Worm (Caenorhabditis elegans) whole organism, L3 larva: ENCODE measurements around the gene C17H12.2.

Experiments
- R02D3.7 ChIP-seq: fragments of 150-350 bp; optimal IDR thresholded peaks from 2 replicates; lab custom pipeline; 2014; ENCODE audit warnings: missing biosample characterization, missing genetic modification characterization
- ZK546.5 ChIP-seq: sonication (generic microtip); optimal IDR thresholded peaks from 2 replicates; lab custom pipeline; 2017; ENCODE audit warnings: missing biosample characterization, missing genetic modification characterization
- aly-2 ChIP-seq: fragments of 150-350 bp; optimal IDR thresholded peaks from 2 replicates; lab custom pipeline; 2014; ENCODE audit warnings: missing biosample characterization, missing genetic modification characterization
- ceh-16 ChIP-seq: sonication (generic microtip); optimal IDR thresholded peaks from 2 replicates; lab custom pipeline; 2017; ENCODE audit warnings: missing biosample characterization, missing genetic modification characterization
- ceh-28 ChIP-seq: fragments of 150-350 bp; optimal IDR thresholded peaks from 2 replicates; lab custom pipeline; 2014; ENCODE audit warnings: missing biosample characterization, missing genetic modification reagents, missing genetic modification characterization
- ceh-82 ChIP-seq: fragments of 150-350 bp; optimal IDR thresholded peaks from 2 replicates; lab custom pipeline; 2014; ENCODE audit warnings: missing biosample characterization, missing genetic modification characterization
- ceh-9 ChIP-seq: sonication (generic microtip); optimal IDR thresholded peaks from 2 replicates; lab custom pipeline; 2018; ENCODE audit warnings: missing biosample characterization, missing genetic modification characterization
- daf-12 ChIP-seq: fragments of 150-350 bp; optimal IDR thresholded peaks from 2 replicates; lab custom pipeline; 2014; ENCODE audit warnings: missing biosample characterization, missing genetic modification reagents, missing genetic modification characterization
- egl-5 ChIP-seq: fragments of 150-350 bp; optimal IDR thresholded peaks from 2 replicates; lab custom pipeline; 2017; ENCODE audit warnings: missing biosample characterization, missing genetic modification reagents, missing genetic modification characterization, inconsistent platforms
- elt-2 ChIP-seq: sonication (generic microtip); optimal IDR thresholded peaks from 2 replicates; lab custom pipeline; 2016; ENCODE audit warnings: missing genetic modification reagents, mild to moderate bottlenecking, missing genetic modification characterization, missing compliant biosample characterization
- elt-3 ChIP-seq, 3 experiments: fragments of 150-350 bp in 1 of 3; sonication (generic microtip) in 2 of 3; optimal IDR thresholded peaks; 2 replicates in 2 of 3; 4 replicates in 1 of 3; lab custom pipeline; 2014 to 2017; ENCODE audit warnings: missing biosample characterization in 3 of 3, missing genetic modification characterization in 3 of 3
- eor-1 ChIP-seq, 2 experiments: fragments of 150-350 bp; optimal IDR thresholded peaks; 2 replicates each; lab custom pipeline; 2014 to 2018; ENCODE audit warnings: missing biosample characterization in 2 of 2, missing genetic modification characterization in 2 of 2
- fkh-10 ChIP-seq: sonication (generic microtip); optimal IDR thresholded peaks from 2 replicates; lab custom pipeline; 2017; ENCODE audit warnings: missing biosample characterization, missing genetic modification reagents, missing genetic modification characterization
- fkh-2 ChIP-seq: fragments of 150-350 bp; optimal IDR thresholded peaks from 2 replicates; lab custom pipeline; 2014; ENCODE audit warnings: missing biosample characterization, missing genetic modification reagents, missing genetic modification characterization
- fos-1 ChIP-seq: fragments of 150-350 bp; optimal IDR thresholded peaks from 2 replicates; lab custom pipeline; 2014; ENCODE audit warnings: missing biosample characterization, missing genetic modification characterization
- hmg-11 ChIP-seq: sonication (generic microtip); optimal IDR thresholded peaks from 2 replicates; lab custom pipeline; 2016; ENCODE audit warnings: missing genetic modification characterization, missing compliant biosample characterization
- jun-1 ChIP-seq: fragments of 150-350 bp; optimal IDR thresholded peaks from 2 replicates; lab custom pipeline; 2014; ENCODE audit warnings: missing biosample characterization, missing genetic modification reagents, missing genetic modification characterization
- lin-15B ChIP-seq: fragments of 150-350 bp; optimal IDR thresholded peaks from 2 replicates; lab custom pipeline; 2014; ENCODE audit warnings: missing biosample characterization, missing genetic modification characterization
- lin-39 ChIP-seq: fragments of 150-350 bp; optimal IDR thresholded peaks from 2 replicates; lab custom pipeline; 2018; ENCODE audit warnings: missing biosample characterization, missing genetic modification reagents, missing genetic modification characterization
- mdl-1 ChIP-seq: fragments of 150-350 bp; optimal IDR thresholded peaks from 2 replicates; lab custom pipeline; 2014; ENCODE audit warnings: missing biosample characterization, missing genetic modification characterization
- mml-1 ChIP-seq: fragments of 150-350 bp; sonication (generic microtip); optimal IDR thresholded peaks from 3 replicates; lab custom pipeline; 2014; ENCODE audit warnings: missing biosample characterization, missing genetic modification characterization
- nfya-1 ChIP-seq: sonication (generic microtip); optimal IDR thresholded peaks from 2 replicates; lab custom pipeline; 2017; ENCODE audit warnings: missing genetic modification characterization, mild to moderate bottlenecking, missing compliant biosample characterization, antibody characterized with exemption, moderate library complexity; ENCODE audit not compliant: insufficient read depth
- nhr-11 ChIP-seq: fragments of 150-350 bp; optimal IDR thresholded peaks from 2 replicates; lab custom pipeline; 2014; ENCODE audit warnings: missing biosample characterization, missing genetic modification characterization
- nhr-23 ChIP-seq: fragments of 150-350 bp; optimal IDR thresholded peaks from 2 replicates; lab custom pipeline; 2014; ENCODE audit warnings: missing biosample characterization, missing genetic modification reagents, missing genetic modification characterization
- nhr-25 ChIP-seq: sonication (generic microtip); optimal IDR thresholded peaks from 2 replicates; lab custom pipeline; 2017; ENCODE audit warnings: missing biosample characterization, missing genetic modification characterization
- nhr-28 ChIP-seq: fragments of 150-350 bp; optimal IDR thresholded peaks from 2 replicates; lab custom pipeline; 2014; ENCODE audit warnings: missing biosample characterization, missing genetic modification characterization
- nhr-43 ChIP-seq: sonication (generic microtip); optimal IDR thresholded peaks from 2 replicates; lab custom pipeline; 2016; ENCODE audit warnings: mild to moderate bottlenecking, missing genetic modification characterization, missing compliant biosample characterization; ENCODE audit not compliant: poor library complexity, severe bottlenecking
- nhr-67 ChIP-seq: fragments of 150-350 bp; optimal IDR thresholded peaks from 2 replicates; lab custom pipeline; 2014; ENCODE audit warnings: missing biosample characterization, missing genetic modification characterization
- nhr-76 ChIP-seq: fragments of 150-350 bp; sonication (generic microtip); optimal IDR thresholded peaks from 5 replicates; lab custom pipeline; 2014; ENCODE audit warnings: missing biosample characterization, missing genetic modification characterization
- nhr-77 ChIP-seq: fragments of 150-350 bp; optimal IDR thresholded peaks from 2 replicates; lab custom pipeline; 2014; ENCODE audit warnings: missing biosample characterization, missing genetic modification characterization
- pha-4 ChIP-seq: fragments of 150-350 bp; optimal IDR thresholded peaks from 2 replicates; lab custom pipeline; 2014; ENCODE audit warnings: missing biosample characterization, missing genetic modification reagents, missing genetic modification characterization
- pqm-1 ChIP-seq: fragments of 150-350 bp; optimal IDR thresholded peaks from 2 replicates; lab custom pipeline; 2017; ENCODE audit warnings: missing biosample characterization, missing genetic modification characterization, inconsistent platforms
- sea-2 ChIP-seq: fragments of 150-350 bp; sonication (generic microtip); optimal IDR thresholded peaks from 4 replicates; lab custom pipeline; 2014; ENCODE audit warnings: missing biosample characterization, missing genetic modification reagents, missing genetic modification characterization
- snpc-4 ChIP-seq: fragments of 150-350 bp; optimal IDR thresholded peaks from 2 replicates; lab custom pipeline; 2014; ENCODE audit warnings: missing biosample characterization, missing genetic modification characterization
- unc-39 ChIP-seq: sonication (generic microtip); optimal IDR thresholded peaks from 4 replicates; lab custom pipeline; 2017; ENCODE audit warnings: missing biosample characterization, missing genetic modification characterization
- unc-62 ChIP-seq: fragments of 150-350 bp; sonication (generic microtip); optimal IDR thresholded peaks from 4 replicates; lab custom pipeline; 2014; ENCODE audit warnings: missing biosample characterization, missing genetic modification reagents, missing genetic modification characterization
- zag-1 ChIP-seq: fragments of 150-350 bp; optimal IDR thresholded peaks from 2 replicates; lab custom pipeline; 2014; ENCODE audit warnings: missing biosample characterization, missing genetic modification characterization
- ztf-11 ChIP-seq: fragments of 150-350 bp; optimal IDR thresholded peaks from 2 replicates; lab custom pipeline; 2014; ENCODE audit warnings: missing biosample characterization, missing genetic modification characterization

The C17H12.2 gene

ce11 chrIV:6803294-6803693 lies 13.0 kb upstream of the C17H12.2 start:
- TF ChIP-seq pqm-1 (tag; lab: Kevin White, UChicago) (no peak), aly-2 (no peak), nhr-67 (tag; lab: Kevin White, UChicago) (no peak), fkh-2 (tag; lab: Kevin White, UChicago) (no peak), elt-3 (tag; optimal IDR thresholded peaks at IDR 0.05; lab: Kevin White, UChicago) (no peak)

ce11 chrIV:6802132-6802531 lies 11.8 kb upstream of the C17H12.2 start, which contains the start of the genes cest-4 and C17H12.11:
cest-4 (minus strand) TSS chrIV:6802337.
C17H12.11 (plus strand) TSS chrIV:6802387.
- peak; percentile 79 for TF ChIP-seq elt-2
- no peak for TF ChIP-seq ceh-28 (tag; lab: Kevin White, UChicago)
- TF ChIP-seq mml-1 (tag; lab: Kevin White, UChicago): no peak
- peak; percentile 91 for TF ChIP-seq pqm-1 (tag; lab: Kevin White, UChicago)
- no peak for TF ChIP-seq nhr-11 (tag; lab: Kevin White, UChicago)
- no peak for TF ChIP-seq zag-1 (tag; lab: Kevin White, UChicago)
- no peak for TF ChIP-seq nhr-25
- TF ChIP-seq nhr-67 (tag; lab: Kevin White, UChicago): no peak
- no peak for TF ChIP-seq ceh-9 (tag; lab: Kevin White, UChicago)
- TF ChIP-seq eor-1 (tag; optimal IDR thresholded peaks at IDR 0.05; lab: Kevin White, UChicago): no peak
- TF ChIP-seq, all 47 proteins: peak for 2

ce11 chrIV:6795529-6795928 lies 5.2 kb upstream of the C17H12.2 start, which contains the start of the genes C17H12.3 and C17H12.12:
C17H12.3 (minus strand) TSS chrIV:6795629.
C17H12.12 (plus strand) TSS chrIV:6795924.
- TF ChIP-seq lin-15B: no peak
- TF ChIP-seq nhr-25: no peak
- TF ChIP-seq snpc-4 (tag; lab: Kevin White, UChicago): no peak
- TF ChIP-seq nhr-23 (tag; lab: Kevin White, UChicago): no peak
- no peak for TF ChIP-seq hmg-11

ce11 chrIV:6793310-6793966 lies 3.1 kb upstream of the C17H12.2 start:
- TF ChIP-seq mml-1 (tag; lab: Kevin White, UChicago) (no peak), mdl-1 (tag; lab: Kevin White, UChicago) (no peak), snpc-4 (tag; lab: Kevin White, UChicago) (no peak), R02D3.7 (tag; lab: Kevin White, UChicago) (no peak), daf-12 (tag; lab: Kevin White, UChicago) (no peak), egl-5 (tag; lab: Kevin White, UChicago) (no peak), hmg-11 (no peak), ceh-28 (tag; lab: Kevin White, UChicago) (no peak), elt-2 (no peak), unc-62 (no peak), lin-39 (tag; lab: Kevin White, UChicago) (no peak), aly-2 (no peak), jun-1 (no peak), lin-15B (no peak), ztf-11 (tag; lab: Kevin White, UChicago) (no peak)
- TF ChIP-seq, all 47 proteins: peak for 0

DNA sequence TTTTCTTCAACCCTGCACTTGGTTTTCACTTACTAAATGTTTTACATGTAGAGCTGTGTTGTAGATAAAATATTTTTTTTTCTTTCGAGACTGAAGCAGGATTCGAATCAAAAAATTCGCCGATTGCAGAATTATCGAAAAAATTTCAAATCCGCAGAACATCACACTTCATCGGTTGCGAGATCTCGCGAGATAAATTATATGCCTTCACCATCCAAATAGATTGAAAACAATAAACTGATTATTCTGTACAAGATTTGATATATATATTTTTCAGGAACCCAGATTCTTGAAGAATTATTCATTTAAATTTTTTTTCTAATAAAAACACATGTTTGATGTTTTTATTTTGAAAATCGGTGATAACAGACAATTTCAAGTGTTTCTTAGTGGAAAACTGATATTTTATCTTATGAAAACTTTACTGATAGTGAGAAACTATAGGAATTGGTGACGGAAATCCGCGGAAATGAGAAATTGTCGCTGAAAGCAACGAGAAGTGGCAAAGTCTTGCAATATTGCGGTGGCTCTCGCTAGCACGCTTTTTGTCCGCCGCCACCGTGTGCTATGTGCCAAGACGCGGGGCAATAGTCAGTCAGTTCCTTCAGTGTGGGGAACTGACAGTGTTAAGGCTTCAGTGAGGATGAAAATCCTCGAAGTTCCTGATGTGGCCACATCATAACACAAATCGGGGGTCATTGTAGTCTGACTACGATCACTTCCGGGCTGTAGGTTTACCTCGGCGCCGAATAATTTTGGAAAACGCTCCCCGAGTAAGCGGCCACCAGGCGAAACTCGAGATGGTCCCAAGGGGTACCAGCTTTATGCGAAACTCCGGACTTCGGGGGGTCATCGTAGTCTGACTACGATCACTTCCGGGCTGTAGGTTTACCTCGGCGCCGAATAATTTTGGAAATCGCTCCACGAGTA lies 2.4 kb upstream of the C17H12.2 start:
- no peak for TF ChIP-seq hmg-11
- peak; percentile 16 for TF ChIP-seq jun-1
- TF ChIP-seq snpc-4 (tag; lab: Kevin White, UChicago): peak; percentile 33
- TF ChIP-seq nhr-43 (tag; lab: Kevin White, UChicago): peak; percentile 31
- TF ChIP-seq elt-2: peak; percentile 15
- TF ChIP-seq nhr-77 (tag; lab: Kevin White, UChicago): peak; percentile 8

DNA sequence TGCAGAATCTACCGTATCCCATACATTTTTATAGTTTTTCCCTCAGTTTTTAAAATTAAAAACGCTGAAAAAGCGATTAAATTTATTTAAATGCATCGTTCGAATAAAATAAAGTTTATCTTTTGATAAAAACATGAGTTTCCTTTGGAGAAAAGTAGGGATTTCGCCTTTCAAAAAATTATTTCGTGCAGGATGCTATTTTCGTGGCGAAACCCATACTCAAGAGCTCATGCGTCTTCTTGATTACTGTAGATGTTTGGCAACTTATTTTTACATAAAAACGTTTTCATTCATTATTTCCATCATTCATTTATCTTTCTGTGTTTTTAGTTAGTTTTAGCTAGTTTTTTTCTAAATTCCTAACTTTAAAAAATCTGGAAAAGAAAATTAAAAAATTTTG lies 338 bp downstream of the C17H12.2 start:
- TF ChIP-seq ceh-82 (tag; lab: Kevin White, UChicago) (no peak), sea-2 (GFP tag; lab: Kevin White, UChicago) (no peak), unc-62 (no peak), fkh-2 (tag; lab: Kevin White, UChicago) (no peak), mml-1 (tag; lab: Kevin White, UChicago) (no peak), ceh-28 (tag; lab: Kevin White, UChicago) (no peak), nhr-28 (no peak), nfya-1 (no peak), zag-1 (tag; lab: Kevin White, UChicago) (no peak), unc-39 (no peak), egl-5 (tag; lab: Kevin White, UChicago) (no peak), fkh-10 (no peak), ceh-16 (tag; lab: Kevin White, UChicago) (no peak), elt-2 (no peak), fos-1 (tag; lab: Kevin White, UChicago) (no peak), nhr-77 (tag; lab: Kevin White, UChicago) (no peak), pha-4 (tag; lab: Kevin White, UChicago) (no peak), ZK546.5 (tag; lab: Kevin White, UChicago) (no peak), nhr-76 (tag; lab: Kevin White, UChicago) (no peak)
